Fruit fly (Drosophila melanogaster): Measurements from ENCODE around the gene Kif3C.
A peak's percentile ranks its signal among the peaks of the same experiment; 100 is the strongest.

DNA sequence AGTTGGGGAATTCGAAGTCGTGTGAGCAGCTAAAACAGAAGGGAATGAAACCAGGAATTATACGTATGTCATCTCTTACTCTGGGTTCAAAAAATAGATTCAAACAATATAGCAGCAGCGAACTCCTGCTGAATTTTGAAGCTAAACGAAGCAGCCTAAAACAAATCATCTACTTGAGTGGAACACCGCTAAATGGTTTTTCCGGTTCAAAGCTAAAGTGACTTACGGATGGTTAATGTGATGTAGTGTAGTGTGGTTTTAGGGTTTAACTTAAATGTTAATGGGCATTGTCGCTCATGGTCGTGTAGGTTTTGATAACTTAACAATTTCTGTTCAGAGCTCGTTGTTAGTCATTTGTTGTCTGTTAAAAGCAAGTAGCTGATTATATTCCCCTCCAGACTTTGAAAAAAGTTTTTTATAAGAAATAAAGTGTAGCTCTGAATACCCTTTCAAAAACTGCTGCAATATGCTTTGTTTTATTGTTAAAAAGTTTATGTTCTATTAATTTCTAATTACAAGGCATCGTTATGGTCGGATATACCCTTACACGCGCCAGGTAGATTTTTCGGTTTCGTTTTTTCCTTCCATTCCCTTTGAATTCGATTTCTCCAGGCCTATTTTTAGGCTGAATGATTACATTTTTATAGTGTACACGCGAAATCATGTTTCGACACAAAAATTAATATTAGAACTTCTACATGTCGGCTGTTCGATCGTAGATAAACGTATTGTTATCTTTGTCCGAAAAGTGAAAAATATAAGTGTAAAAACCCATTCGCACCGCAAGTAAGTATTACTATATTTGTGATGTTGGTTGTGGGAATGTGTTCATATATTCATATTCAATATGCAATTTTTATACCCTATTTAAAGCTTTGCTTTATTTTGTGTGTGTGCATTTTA is 34.1 kb upstream of the Kif3C start:
- TF ChIP-seq OdsH (GFP tag; optimal IDR thresholded peaks at IDR 0.05) (peak; percentile 95), Sox102F (GFP tag; optimal IDR thresholded peaks at IDR 0.05) (peak; percentile 96), Hr39 (GFP tag; optimal IDR thresholded peaks at IDR 0.05) (peak; percentile 94)
